Worm (Caenorhabditis elegans) whole organism, dauer: ENCODE measurements around the gene Y105C5A.1272.
"Not testable (repeated sequence)": the region's sequence is repeated elsewhere in the genome, so short reads cannot be mapped to it uniquely, and the experiment has no call there.

ENCODE experiments used
- unc-62 ChIP-seq: sonication (generic microtip); optimal IDR thresholded peaks from 2 replicates; lab custom pipeline; 2017; ENCODE audit warnings: missing biosample characterization, missing genetic modification reagents, missing genetic modification characterization

The Y105C5A.1272 gene

DNA sequence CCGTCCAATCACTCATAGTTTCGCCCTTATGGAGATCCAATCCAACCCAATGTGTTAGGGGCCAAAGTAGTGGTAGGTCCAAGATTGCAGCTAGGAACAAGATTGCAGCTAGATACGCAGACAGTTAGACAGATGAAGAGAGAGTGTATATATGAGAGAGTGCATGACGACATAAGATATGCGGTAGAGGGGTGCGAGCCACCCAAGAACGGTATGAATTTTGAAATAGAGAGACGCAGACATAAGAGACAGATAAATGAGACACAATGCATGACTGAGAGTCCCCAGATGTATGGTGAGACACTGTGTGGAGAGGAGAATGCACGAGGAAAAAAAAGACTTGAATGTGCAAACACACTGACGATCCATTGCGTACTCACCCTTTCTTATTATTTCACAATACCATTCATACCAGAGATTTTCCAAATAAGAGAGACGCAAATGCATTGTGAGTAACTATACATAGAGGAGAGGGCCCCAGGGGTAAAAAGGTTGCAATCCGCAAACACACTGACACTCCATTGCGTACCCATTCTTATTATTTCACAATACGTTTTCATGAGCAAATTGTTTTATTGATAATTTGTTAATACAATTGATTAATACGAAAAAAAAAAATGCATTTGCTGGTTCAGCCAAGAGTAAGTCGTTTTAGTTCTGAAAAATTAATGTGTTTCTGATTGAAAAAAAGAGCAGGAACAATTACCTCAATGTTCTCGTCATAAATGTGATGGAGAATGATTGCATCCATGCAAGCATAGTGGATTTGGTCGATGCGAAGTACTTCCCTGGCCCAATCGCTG is at the start of gene Y105C5A.1272, which contains the start of gene Y105C5A.1268:
TSS of gene Y105C5A.1272 (plus strand) at position 575 of the 803 bp plus-strand sequence.
TSS of gene Y105C5A.1268 (minus strand) at position 51 of the 803 bp plus-strand sequence.
- not testable (repeated sequence) for TF ChIP-seq unc-62 (GFP tag; lab: Kevin White, UChicago)

DNA sequence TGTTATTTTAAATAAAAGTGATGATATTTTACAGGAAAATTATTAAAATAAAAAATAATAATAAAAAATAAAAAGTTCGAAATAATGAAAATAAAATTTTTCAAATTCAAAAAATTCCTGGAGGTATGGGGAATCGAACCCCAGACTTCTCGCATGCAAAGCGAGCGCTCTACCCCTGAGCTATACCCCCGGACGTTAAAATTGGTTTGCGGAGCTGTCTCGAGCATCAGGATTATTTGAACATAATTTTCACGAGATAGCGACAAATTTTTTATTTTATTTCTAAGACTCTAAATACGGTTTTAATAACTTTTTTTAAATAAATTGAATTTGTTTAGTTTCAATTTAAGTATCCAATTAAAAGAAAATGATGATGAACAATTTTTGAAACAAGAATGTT is 42.6 kb upstream of the Y105C5A.1272 start:
- no peak for TF ChIP-seq unc-62 (GFP tag; lab: Kevin White, UChicago)

DNA sequence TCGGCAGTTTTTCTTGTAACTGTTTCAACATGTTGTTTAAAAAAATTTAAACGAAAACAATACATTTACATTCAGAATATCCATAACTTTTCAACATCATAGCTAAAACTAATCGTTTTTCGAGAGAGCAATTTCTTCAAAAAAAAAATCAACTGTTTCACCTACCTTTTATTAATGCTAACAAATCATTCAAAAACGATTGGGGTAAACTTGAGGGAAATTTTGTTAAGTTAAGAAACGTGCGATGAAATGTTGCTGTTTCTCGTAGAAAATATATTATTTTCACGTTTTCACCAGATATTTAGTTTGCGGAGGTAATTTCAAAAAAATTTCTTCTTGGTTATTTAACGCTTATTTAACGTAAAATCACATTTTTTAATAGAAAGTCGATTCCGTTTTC is 40.4 kb upstream of the Y105C5A.1272 start:
- TF ChIP-seq unc-62 (GFP tag; lab: Kevin White, UChicago): no peak

DNA sequence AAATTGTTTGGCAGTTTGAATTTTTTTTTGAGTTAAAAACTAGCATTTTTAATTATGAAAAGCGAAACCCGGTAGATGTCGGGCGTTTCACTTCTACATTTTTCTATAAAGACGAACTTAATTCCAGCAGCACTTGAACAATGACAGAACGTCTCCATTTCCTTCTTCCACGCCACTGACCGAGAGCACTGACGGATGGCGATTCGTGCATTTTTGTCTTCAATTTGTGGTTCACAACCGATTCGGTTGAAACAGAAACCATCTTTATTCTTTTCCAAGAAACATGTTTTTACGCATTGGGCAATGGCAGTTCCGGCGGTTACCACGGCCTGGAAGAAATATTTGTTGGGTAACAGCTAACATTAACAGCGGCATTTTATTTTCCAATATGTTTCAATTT is 33.7 kb upstream of the Y105C5A.1272 start:
- TF ChIP-seq unc-62 (GFP tag; lab: Kevin White, UChicago): no peak

DNA sequence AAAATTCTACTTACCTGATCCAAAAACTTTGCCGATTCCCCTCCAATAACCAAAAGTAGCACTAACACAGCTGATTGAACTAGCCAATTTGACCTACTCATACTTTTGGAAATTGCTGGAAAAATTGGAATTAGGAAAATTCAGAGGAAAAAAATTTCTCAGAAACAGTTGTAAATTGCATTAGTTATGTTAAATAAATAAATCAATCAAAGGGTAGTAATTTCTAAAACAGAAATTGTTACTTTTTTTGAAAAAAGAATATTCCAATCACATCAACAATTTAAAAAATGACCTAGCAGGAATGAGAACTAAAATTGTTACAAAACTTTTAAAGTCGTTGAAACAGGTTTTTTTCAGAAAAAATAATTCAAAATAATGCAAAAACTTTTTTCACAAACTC is 29.8 kb upstream of the Y105C5A.1272 start, which contains the start of gene Y105C5A.8:
TSS of gene Y105C5A.8 (minus strand) at position 101 of the 400 bp plus-strand sequence.
- TF ChIP-seq unc-62 (GFP tag; lab: Kevin White, UChicago): no peak

DNA sequence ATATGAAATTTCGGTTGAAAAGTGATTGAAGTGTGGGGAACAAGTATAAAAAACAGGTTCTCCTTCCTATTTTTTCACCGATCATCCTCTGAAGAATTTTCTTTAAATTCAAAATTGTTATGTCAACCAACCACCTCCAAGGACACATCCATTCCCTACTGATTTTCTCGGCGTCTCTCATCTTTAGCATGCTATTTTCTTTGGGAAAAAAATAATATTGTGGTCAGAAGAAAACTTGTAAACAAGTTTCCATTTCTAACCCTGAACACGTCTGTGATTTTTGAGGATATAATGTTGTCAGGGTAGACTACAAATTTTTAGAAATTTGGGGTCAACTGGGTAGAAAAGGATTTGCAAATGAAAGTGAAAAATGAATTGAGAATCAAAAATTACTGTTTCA is 29.1 kb upstream of the Y105C5A.1272 start:
- no peak for TF ChIP-seq unc-62 (GFP tag; lab: Kevin White, UChicago)

DNA sequence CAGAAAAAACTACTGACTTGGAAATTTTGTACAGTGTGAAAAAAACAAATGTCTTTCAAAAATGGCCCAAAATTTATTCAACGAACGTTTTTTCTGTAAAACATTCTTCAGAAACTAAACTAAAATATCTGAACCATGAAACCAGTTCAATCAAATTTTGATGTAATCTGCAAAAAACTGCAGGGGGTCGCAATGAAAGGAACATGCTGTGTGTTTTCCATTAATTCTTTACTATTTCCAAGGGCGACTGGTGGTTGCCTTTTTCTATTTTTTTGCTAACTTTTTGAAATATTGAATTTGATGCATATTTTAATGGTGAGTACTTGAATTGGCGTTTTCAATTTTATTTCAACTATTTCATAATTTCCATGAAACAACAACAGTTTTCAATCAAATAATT is 15.6 kb upstream of the Y105C5A.1272 start, which contains the start of gene Y105C5A.9:
TSS of gene Y105C5A.9 (plus strand) at position 301 of the 400 bp plus-strand sequence.
- no peak for TF ChIP-seq unc-62 (GFP tag; lab: Kevin White, UChicago)

DNA sequence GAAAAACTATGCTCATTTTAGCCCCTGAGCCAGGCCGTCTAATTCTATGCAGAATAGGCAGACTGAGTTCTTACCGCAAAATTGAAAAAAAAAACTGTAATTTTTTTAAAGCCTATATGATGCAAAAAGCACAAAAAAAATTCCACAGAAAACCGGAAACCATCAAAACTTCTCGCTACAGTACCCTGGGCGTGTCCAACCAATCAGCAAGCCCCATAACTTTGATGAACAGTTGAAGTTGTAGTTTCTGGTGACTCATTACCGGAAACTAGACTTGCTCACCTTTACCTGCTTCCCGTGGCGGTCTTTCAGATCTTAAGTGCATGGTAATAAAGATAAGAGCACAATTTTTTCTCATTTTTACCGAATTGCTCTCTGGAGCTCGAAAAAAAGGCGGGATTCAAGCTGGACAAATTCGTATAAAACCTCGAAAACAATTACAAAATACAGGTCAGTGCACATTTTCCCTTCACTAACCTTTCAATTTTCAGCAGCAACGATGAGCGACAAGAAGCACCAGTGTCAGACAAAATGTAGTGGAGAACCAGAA is 12.5 kb upstream of the Y105C5A.1272 start, which contains the start of gene Y105C5A.1274:
TSS of gene Y105C5A.1274 (plus strand) at position 500 of the 550 bp plus-strand sequence.
- not testable (repeated sequence) for TF ChIP-seq unc-62 (GFP tag; lab: Kevin White, UChicago)

DNA sequence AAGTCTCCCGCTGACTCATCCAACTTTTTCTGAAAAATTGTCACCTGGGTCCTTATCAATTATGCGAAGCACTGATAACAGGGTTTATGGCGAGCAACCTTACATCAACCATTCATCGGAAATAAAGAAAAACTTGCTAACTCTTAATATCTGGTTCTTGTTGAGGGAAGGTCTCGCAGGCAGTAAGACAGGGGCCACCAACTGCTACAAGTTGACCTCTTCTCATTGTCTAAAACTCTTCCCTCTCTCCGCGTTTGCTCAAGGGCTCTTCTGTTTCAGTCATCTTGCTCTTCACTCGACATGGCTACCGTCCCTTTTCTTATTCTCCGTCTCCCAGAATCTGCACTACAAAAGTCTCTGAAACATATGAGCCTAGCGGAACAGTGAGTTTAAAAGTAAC is 11.3 kb upstream of the Y105C5A.1272 start, which contains the start of gene Y105C5A.10:
TSS of gene Y105C5A.10 (plus strand) at position 301 of the 400 bp plus-strand sequence.
- not testable (repeated sequence) for TF ChIP-seq unc-62 (GFP tag; lab: Kevin White, UChicago)

DNA sequence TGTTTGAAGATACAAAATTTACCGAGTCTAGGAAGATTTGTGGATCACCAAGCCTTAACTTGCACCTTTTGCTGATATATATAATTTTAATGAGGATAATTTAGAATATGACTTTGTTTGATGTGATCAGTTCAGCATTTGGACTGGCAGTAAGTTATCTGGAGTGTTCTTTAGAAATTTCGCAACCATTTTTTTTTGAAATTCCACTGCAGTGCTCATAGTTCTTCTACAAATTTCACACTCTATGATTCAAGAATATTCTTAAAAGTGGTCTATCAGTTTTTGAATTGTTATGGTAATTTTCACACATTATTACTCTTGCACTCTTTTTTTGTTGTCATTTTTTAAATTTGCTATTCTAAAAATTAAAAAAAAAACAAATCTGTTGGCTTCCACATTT is 7.6 kb upstream of the Y105C5A.1272 start:
- TF ChIP-seq unc-62 (GFP tag; lab: Kevin White, UChicago): no peak

DNA sequence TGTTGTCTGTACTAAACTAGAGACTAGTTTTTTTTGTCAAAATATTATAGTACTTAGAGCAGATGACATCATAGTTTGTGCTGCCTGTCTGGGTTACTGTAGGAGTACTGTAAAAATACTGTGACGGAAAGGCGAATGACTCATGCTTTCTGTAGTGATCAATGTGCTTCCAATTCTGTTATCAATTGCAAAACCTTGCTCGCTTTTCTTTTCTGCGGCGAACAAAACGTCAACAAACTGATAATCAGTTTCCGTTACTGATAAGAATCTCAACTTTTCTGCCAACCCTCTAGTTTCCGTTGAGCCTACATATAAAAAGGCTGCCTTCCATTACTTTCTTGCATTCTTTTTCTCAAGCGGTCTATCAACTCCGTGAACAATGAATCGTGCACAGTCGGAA is 5.9 kb upstream of the Y105C5A.1272 start, which contains the start of gene Y105C5A.13:
TSS of gene Y105C5A.13 (plus strand) at position 380 of the 400 bp plus-strand sequence.
- no peak for TF ChIP-seq unc-62 (GFP tag; lab: Kevin White, UChicago)

DNA sequence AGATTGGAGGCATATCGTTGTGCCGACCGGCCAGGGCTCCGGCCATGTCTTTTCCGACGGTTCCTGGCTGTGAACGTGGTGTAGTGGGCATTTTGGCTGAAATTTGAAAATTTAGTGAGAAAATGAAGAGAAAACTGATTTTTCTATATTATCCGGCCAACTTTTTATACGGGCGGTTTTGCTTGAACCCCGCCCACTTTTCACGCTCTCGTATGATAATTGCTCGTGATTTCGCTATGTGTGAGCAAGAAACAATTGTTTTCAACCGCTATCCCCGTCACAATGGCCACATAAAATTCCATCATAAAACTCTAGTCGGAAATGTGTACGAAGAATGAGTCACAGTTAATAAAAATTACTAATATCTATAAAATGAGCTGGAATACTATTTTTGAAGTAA is 5.1 kb upstream of the Y105C5A.1272 start, which contains the start of gene Y105C5A.12:
TSS of gene Y105C5A.12 (minus strand) at position 101 of the 400 bp plus-strand sequence.
- not testable (repeated sequence) for TF ChIP-seq unc-62 (GFP tag; lab: Kevin White, UChicago)

DNA sequence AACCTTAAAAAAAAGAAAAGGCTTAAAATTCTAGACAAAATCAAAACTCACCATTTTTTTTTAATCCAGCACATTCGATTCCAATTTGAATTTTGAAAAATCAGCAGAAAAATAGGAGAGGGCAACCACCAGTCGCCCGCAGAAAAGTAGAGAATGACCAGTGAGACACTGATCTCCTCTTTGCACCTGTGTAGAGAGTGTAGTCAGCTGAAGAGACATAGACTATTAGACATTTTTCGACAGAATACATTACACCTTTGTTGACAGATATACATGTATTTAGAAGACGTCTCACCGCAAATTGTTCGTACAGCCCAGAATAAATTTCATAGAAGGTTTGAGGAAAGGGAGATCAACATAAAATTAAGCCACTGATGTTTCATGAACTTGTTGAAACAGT is 1.5 kb downstream of the Y105C5A.1272 start:
- TF ChIP-seq unc-62 (GFP tag; lab: Kevin White, UChicago): no peak

DNA sequence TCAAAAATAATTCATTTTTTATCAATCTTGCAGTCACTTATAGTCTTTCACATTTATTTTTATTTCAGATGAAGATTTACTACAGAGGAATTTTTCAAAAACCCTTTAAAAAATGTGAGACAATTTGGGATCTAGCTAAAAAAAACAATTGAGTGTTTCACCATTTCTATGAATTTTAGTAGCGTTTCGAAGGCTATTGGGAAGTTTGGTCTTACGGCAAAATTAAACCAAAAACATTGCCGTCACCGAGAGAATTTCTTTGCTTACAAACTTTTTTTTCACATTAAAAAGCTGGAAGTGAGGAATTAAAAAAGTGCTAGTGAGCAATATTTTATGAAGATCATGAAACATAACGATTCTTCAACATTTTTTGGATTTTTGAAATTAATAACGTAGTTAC is 11.7 kb downstream of the Y105C5A.1272 start:
- no peak for TF ChIP-seq unc-62 (GFP tag; lab: Kevin White, UChicago)

DNA sequence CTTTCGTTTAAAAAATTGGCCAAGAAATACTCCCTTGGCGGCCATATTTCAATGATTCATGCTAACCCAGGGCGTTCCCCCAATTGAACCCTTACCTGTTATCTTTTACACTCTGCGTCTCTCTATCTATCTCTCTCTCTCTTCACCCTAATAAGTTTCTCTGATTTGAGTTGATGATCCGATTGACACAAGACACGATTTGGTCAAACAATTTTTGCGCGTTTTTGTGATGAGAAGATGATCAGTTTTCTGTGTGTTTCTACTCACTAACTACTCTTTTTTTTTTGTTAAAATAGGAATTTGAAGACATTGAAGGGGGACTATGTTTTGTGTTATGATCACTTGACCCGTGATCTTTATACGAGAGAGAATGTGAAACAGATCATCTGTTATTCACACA is 26.2 kb downstream of the Y105C5A.1272 start:
- TF ChIP-seq unc-62 (GFP tag; lab: Kevin White, UChicago): no peak

DNA sequence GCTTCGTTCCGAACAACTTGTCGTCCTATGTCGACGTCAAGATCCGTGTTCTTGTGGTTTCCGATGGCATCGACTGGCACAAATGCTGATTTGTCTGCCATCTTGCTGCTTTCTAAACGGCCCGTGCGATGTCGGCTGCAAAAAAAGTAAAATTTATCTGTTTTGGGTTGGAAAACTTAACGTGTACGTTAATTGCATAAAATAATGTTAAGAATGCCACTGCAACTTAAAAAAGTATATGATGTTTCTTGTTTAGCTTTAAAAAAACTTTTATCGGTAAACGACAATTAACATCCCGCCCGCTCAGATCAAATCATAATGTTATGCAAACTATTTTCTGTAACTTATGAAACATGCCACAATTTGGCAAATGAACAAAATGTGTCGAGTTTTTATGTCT is 34.7 kb downstream of the Y105C5A.1272 start, which contains the start of gene Y105C5A.26:
TSS of gene Y105C5A.26 (minus strand) at position 101 of the 400 bp plus-strand sequence.
- TF ChIP-seq unc-62 (GFP tag; lab: Kevin White, UChicago): not testable (repeated sequence)
